Worm (Caenorhabditis elegans) whole organism, L1 larva: Measurements from ENCODE around the gene F53C11.1.
A peak's percentile ranks its signal among the peaks of the same experiment; 100 is the strongest.

ENCODE experiments used
- C04F5.9 ChIP-seq: sonication (generic microtip); optimal IDR thresholded peaks from 2 replicates; lab custom pipeline; 2016; ENCODE audit warnings: missing genetic modification characterization, missing compliant biosample characterization
- C16A3.4 ChIP-seq: fragments of 150-350 bp; optimal IDR thresholded peaks from 2 replicates; lab custom pipeline; 2014; ENCODE audit warnings: missing biosample characterization, missing genetic modification characterization
- C34B4.2 ChIP-seq: sonication (generic microtip); optimal IDR thresholded peaks from 2 replicates; lab custom pipeline; 2017; ENCODE audit warnings: mild to moderate bottlenecking, missing genetic modification characterization, missing compliant biosample characterization
- Y116A8C.19 ChIP-seq: sonication (generic microtip); optimal IDR thresholded peaks from 2 replicates; lab custom pipeline; 2016; ENCODE audit warnings: missing compliant biosample characterization, missing genetic modification characterization, borderline replicate concordance
- alr-1 ChIP-seq: fragments of 200-800 bp; sonication (Bioruptor generic); optimal IDR thresholded peaks from 2 replicates; lab custom pipeline; 2018; ENCODE audit warnings: borderline replicate concordance, mild to moderate bottlenecking, missing genetic modification characterization, missing compliant biosample characterization
- aly-2 ChIP-seq: fragments of 150-350 bp; optimal IDR thresholded peaks from 2 replicates; lab custom pipeline; 2014; ENCODE audit warnings: missing biosample characterization, missing genetic modification characterization
- blmp-1 ChIP-seq: fragments of 150-350 bp; optimal IDR thresholded peaks from 2 replicates; lab custom pipeline; 2014; ENCODE audit warnings: missing biosample characterization, missing genetic modification characterization
- ceh-63 ChIP-seq: fragments of 200-800 bp; sonication (Bioruptor generic); optimal IDR thresholded peaks from 2 replicates; lab custom pipeline; 2018; ENCODE audit warnings: mild to moderate bottlenecking, missing genetic modification characterization, missing compliant biosample characterization
- ceh-8 ChIP-seq: fragments of 200-800 bp; sonication (Bioruptor generic); optimal IDR thresholded peaks from 2 replicates; lab custom pipeline; 2018; ENCODE audit warnings: mild to moderate bottlenecking, missing genetic modification characterization, moderate library complexity, missing compliant biosample characterization
- dsc-1 ChIP-seq: sonication (generic microtip); optimal IDR thresholded peaks from 2 replicates; lab custom pipeline; 2016; ENCODE audit warnings: mild to moderate bottlenecking, missing genetic modification characterization, missing compliant biosample characterization
- efl-1 ChIP-seq, 4 experiments: fragments of 150-350 bp; optimal IDR thresholded peaks in 3 of 4; peaks in 1 of 4; 1 replicate in 1 of 4; 2 replicates in 3 of 4; lab custom pipeline; 2014; ENCODE audit warnings: missing biosample characterization in 2 of 4, missing genetic modification characterization in 2 of 4, missing genetic modification reagents in 2 of 4
- egl-27 ChIP-seq, 2 experiments: fragments of 150-350 bp in 1 of 2; sonication (generic microtip); optimal IDR thresholded peaks; 3 replicates each; lab custom pipeline; 2017 to 2018; ENCODE audit warnings: missing biosample characterization in 2 of 2, missing genetic modification characterization in 2 of 2, missing genetic modification reagents in 2 of 2
- ets-5 ChIP-seq: fragments of 200-800 bp; sonication (Bioruptor generic); IDR thresholded peaks from 2 replicates; pipeline ENCODE4 v1.3.6; 2022; ENCODE audit warnings: missing genetic modification characterization, missing compliant biosample characterization
- fkh-10 ChIP-seq: sonication (generic microtip); optimal IDR thresholded peaks from 2 replicates; lab custom pipeline; 2017; ENCODE audit warnings: missing biosample characterization, missing genetic modification reagents, missing genetic modification characterization
- fkh-8 ChIP-seq: sonication (generic microtip); optimal IDR thresholded peaks from 2 replicates; lab custom pipeline; 2016; ENCODE audit warnings: mild to moderate bottlenecking, missing genetic modification characterization, missing compliant biosample characterization
- hlh-17 ChIP-seq: fragments of 200-800 bp; sonication (Bioruptor generic); optimal IDR thresholded peaks from 2 replicates; lab custom pipeline; 2018; ENCODE audit warnings: missing genetic modification characterization, mild to moderate bottlenecking, missing compliant biosample characterization, moderate library complexity, borderline replicate concordance
- irx-1 ChIP-seq: sonication (generic microtip); optimal IDR thresholded peaks from 2 replicates; lab custom pipeline; 2016; ENCODE audit warnings: missing genetic modification characterization, missing compliant biosample characterization
- jun-1 ChIP-seq: fragments of 150-350 bp; optimal IDR thresholded peaks from 2 replicates; lab custom pipeline; 2014; ENCODE audit warnings: missing biosample characterization, missing genetic modification reagents, missing genetic modification characterization
- lin-13 ChIP-seq: fragments of 150-350 bp; optimal IDR thresholded peaks from 2 replicates; lab custom pipeline; 2014; ENCODE audit warnings: missing biosample characterization, missing genetic modification reagents, missing genetic modification characterization
- lin-15B ChIP-seq: fragments of 150-350 bp; sonication (generic microtip); optimal IDR thresholded peaks from 3 replicates; lab custom pipeline; 2014; ENCODE audit warnings: missing biosample characterization, missing genetic modification characterization
- lin-35 ChIP-seq, 2 experiments: fragments of 150-350 bp; optimal IDR thresholded peaks; 2 replicates each; lab custom pipeline; 2014; ENCODE audit warnings: missing biosample characterization in 2 of 2, missing genetic modification characterization in 2 of 2, missing genetic modification reagents in 2 of 2
- lin-39 ChIP-seq: fragments of 150-350 bp; optimal IDR thresholded peaks from 2 replicates; lab custom pipeline; 2014; ENCODE audit warnings: missing biosample characterization, missing genetic modification reagents, missing genetic modification characterization
- lir-3 ChIP-seq: sonication (generic microtip); optimal IDR thresholded peaks from 2 replicates; lab custom pipeline; 2016; ENCODE audit warnings: mild to moderate bottlenecking, missing genetic modification characterization, moderate library complexity, missing compliant biosample characterization; ENCODE audit not compliant: poor library complexity
- mab-9 ChIP-seq: fragments of 200-800 bp; sonication (Bioruptor generic); IDR thresholded peaks from 2 replicates; pipeline ENCODE4 v1.3.6; 2022; ENCODE audit warnings: missing genetic modification reagents, missing genetic modification characterization, missing compliant biosample characterization
- mdl-1 ChIP-seq, 2 experiments: fragments of 150-350 bp; optimal IDR thresholded peaks; 2 replicates each; lab custom pipeline; 2014 to 2017; ENCODE audit warnings: missing biosample characterization in 2 of 2, missing genetic modification characterization in 2 of 2, inconsistent platforms in 1 of 2
- mef-2 ChIP-seq: fragments of 150-350 bp; optimal IDR thresholded peaks from 2 replicates; lab custom pipeline; 2014; ENCODE audit warnings: missing biosample characterization, missing genetic modification characterization
- nhr-12 ChIP-seq: sonication (generic microtip); optimal IDR thresholded peaks from 2 replicates; lab custom pipeline; 2017; ENCODE audit warnings: missing biosample characterization, missing genetic modification characterization
- nhr-20 ChIP-seq: sonication (generic microtip); optimal IDR thresholded peaks from 2 replicates; lab custom pipeline; 2016; ENCODE audit warnings: mild to moderate bottlenecking, missing genetic modification characterization, missing compliant biosample characterization
- nhr-28 ChIP-seq: fragments of 150-350 bp; optimal IDR thresholded peaks from 2 replicates; lab custom pipeline; 2014; ENCODE audit warnings: missing biosample characterization, missing genetic modification characterization
- nhr-47 ChIP-seq: sonication (generic microtip); optimal IDR thresholded peaks from 2 replicates; lab custom pipeline; 2016; ENCODE audit warnings: mild to moderate bottlenecking, missing genetic modification characterization, moderate library complexity, missing compliant biosample characterization
- nhr-76 ChIP-seq: sonication (generic microtip); optimal IDR thresholded peaks from 2 replicates; lab custom pipeline; 2017; ENCODE audit warnings: missing biosample characterization, missing genetic modification characterization
- nhr-77 ChIP-seq: fragments of 150-350 bp; optimal IDR thresholded peaks from 2 replicates; lab custom pipeline; 2014; ENCODE audit warnings: missing biosample characterization, missing genetic modification characterization
- nhr-84 ChIP-seq: sonication (generic microtip); optimal IDR thresholded peaks from 2 replicates; lab custom pipeline; 2017; ENCODE audit warnings: missing biosample characterization, missing genetic modification characterization
- nhr-85 ChIP-seq: sonication (generic microtip); peaks from one replicate; lab custom pipeline; 2016; ENCODE audit warnings: missing genetic modification characterization, inconsistent platforms, missing compliant biosample characterization
- nhr-90 ChIP-seq: sonication (generic microtip); optimal IDR thresholded peaks from 2 replicates; lab custom pipeline; 2016; ENCODE audit warnings: mild to moderate bottlenecking, missing genetic modification characterization, missing compliant biosample characterization; ENCODE audit not compliant: poor library complexity
- pag-3 ChIP-seq: sonication (generic microtip); optimal IDR thresholded peaks from 2 replicates; lab custom pipeline; 2017; ENCODE audit warnings: missing genetic modification characterization, mild to moderate bottlenecking, missing compliant biosample characterization, antibody characterized with exemption, borderline replicate concordance; ENCODE audit not compliant: insufficient read depth
- pax-3 ChIP-seq: fragments of 200-800 bp; sonication (Bioruptor generic); optimal IDR thresholded peaks from 2 replicates; lab custom pipeline; 2018; ENCODE audit warnings: mild to moderate bottlenecking, missing genetic modification characterization, moderate library complexity, missing compliant biosample characterization
- pqm-1 ChIP-seq: sonication (generic microtip); optimal IDR thresholded peaks from 3 replicates; lab custom pipeline; 2017; ENCODE audit warnings: missing biosample characterization, missing genetic modification characterization
- rnt-1 ChIP-seq: sonication (generic microtip); optimal IDR thresholded peaks from 2 replicates; lab custom pipeline; 2016; ENCODE audit warnings: mild to moderate bottlenecking, missing genetic modification characterization, moderate library complexity, missing compliant biosample characterization
- skn-1 ChIP-seq: fragments of 150-350 bp; optimal IDR thresholded peaks from 2 replicates; lab custom pipeline; 2014; ENCODE audit warnings: missing biosample characterization, missing genetic modification characterization
- snu-23 ChIP-seq: sonication (generic microtip); optimal IDR thresholded peaks from 2 replicates; lab custom pipeline; 2016; ENCODE audit warnings: missing genetic modification characterization, missing compliant biosample characterization
- sox-4 ChIP-seq: sonication (generic microtip); optimal IDR thresholded peaks from 2 replicates; lab custom pipeline; 2016; ENCODE audit warnings: missing genetic modification characterization, missing compliant biosample characterization
- sup-37 ChIP-seq: fragments of 200-800 bp; sonication (Bioruptor generic); optimal IDR thresholded peaks from 2 replicates; lab custom pipeline; 2018; ENCODE audit warnings: mild to moderate bottlenecking, missing genetic modification characterization, missing compliant biosample characterization
- swsn-7 ChIP-seq: sonication (generic microtip); optimal IDR thresholded peaks from 2 replicates; lab custom pipeline; 2016; ENCODE audit warnings: missing genetic modification characterization, missing compliant biosample characterization
- unc-86 ChIP-seq: sonication (generic microtip); optimal IDR thresholded peaks from 2 replicates; lab custom pipeline; 2016; ENCODE audit warnings: missing genetic modification characterization, missing compliant biosample characterization
- unc-98 ChIP-seq: fragments of 200-800 bp; sonication (Bioruptor generic); IDR thresholded peaks from 2 replicates; pipeline ENCODE4 v1.3.6; 2022; ENCODE audit warnings: missing genetic modification characterization, missing compliant biosample characterization
- ztf-4 ChIP-seq: fragments of 150-350 bp; optimal IDR thresholded peaks from 2 replicates; lab custom pipeline; 2014; ENCODE audit warnings: missing biosample characterization, missing genetic modification characterization

F53C11.1 gene

DNA sequence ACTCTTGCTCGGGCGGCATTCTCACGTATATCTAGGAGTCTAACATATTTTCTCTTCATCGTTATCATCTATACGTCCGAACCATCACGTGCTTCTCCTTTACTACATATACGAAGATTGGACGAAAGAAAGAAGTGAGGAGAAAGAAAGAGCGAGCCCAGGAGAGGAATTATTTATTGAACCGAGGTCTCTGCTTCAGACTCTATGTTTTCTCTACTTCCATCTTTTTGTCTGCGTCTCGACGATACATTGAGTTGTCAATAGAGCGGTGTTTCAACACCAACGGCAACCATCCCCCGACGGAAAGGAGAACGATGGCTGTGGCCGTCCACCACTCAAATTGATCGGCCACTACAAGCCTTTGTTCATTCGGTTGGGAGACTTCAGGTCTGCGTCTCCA, 13.8 kb downstream of the F53C11.1 start (continued):
- TF ChIP-seq nhr-90 (tag; lab: Kevin White, UChicago) (peak; percentile 64), pax-3 (tag; lab: Kevin White, UChicago) (peak; percentile 87), lin-15B (tag; lab: Kevin White, UChicago) (peak; percentile 88), hlh-17 (GFP tag; lab: Kevin White, UChicago) (no peak), nhr-28 (tag; lab: Kevin White, UChicago) (no peak), unc-86 (tag; lab: Kevin White, UChicago) (peak; percentile 83), Y116A8C.19 (tag; lab: Kevin White, UChicago) (no peak), mdl-1 (tag; optimal IDR thresholded peaks at IDR 0.05; lab: Kevin White, UChicago) (peak in 1 of 2 experiments; percentile 77), aly-2 (peak; percentile 34), nhr-85 (peak; percentile 75), swsn-7 (tag; lab: Kevin White, UChicago) (peak; percentile 81), C34B4.2 (no peak), nhr-76 (tag; lab: Kevin White, UChicago) (no peak), lir-3 (tag; lab: Kevin White, UChicago) (peak; percentile 73), ceh-8 (GFP tag; lab: Kevin White, UChicago) (no peak), dsc-1 (peak; percentile 77), ztf-4 (tag; lab: Kevin White, UChicago) (peak; percentile 76), rnt-1 (tag; lab: Kevin White, UChicago) (peak; percentile 80), nhr-77 (tag; lab: Kevin White, UChicago) (peak; percentile 87), snu-23 (GFP tag; lab: Kevin White, UChicago) (peak; percentile 93), lin-13 (GFP tag; lab: Kevin White, UChicago) (peak; percentile 74), pqm-1 (tag; lab: Kevin White, UChicago) (peak; percentile 29), sox-4 (tag; lab: Kevin White, UChicago) (peak; percentile 60), nhr-12 (tag; lab: Kevin White, UChicago) (no peak), irx-1 (tag; lab: Kevin White, UChicago) (no peak), blmp-1 (tag; lab: Kevin White, UChicago) (peak; percentile 65), lin-35 (GFP tag; optimal IDR thresholded peaks at IDR 0.05; lab: Kevin White, UChicago) (peak; percentile 79 to 80), fkh-8 (tag; lab: Kevin White, UChicago) (peak; percentile 85), nhr-84 (tag; lab: Kevin White, UChicago) (no peak), lin-39 (tag; lab: Kevin White, UChicago) (peak; percentile 49), C04F5.9 (tag; lab: Kevin White, UChicago) (no peak), unc-98 (GFP tag; lab: Robert Waterston, UW) (no peak), egl-27 (tag; optimal IDR thresholded peaks at IDR 0.05; lab: Kevin White, UChicago) (peak; percentile 21 to 68), sup-37 (GFP tag; lab: Kevin White, UChicago) (no peak), pag-3 (tag; lab: Kevin White, UChicago) (no peak)

DNA sequence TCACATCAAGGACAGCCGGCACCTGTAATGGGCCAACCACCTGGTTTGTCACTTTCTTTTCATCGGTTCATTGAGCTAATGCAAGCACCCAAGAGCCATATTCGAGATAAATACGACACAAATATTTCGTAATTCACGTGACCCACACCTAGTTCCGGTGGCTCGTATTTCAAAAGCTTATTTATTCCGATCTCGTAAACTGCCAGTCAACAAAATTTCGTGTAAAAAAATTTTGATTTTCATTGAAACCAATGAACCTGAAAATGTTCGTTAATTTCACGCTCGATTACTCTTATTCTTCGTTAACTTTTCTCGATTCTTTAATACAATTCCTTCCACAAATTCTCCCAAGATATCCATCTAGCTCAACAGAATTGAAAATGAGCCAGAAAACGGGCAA, 14.5 kb downstream of the F53C11.1 start:
- TF ChIP-seq lin-35 (GFP tag; optimal IDR thresholded peaks at IDR 0.05; lab: Kevin White, UChicago) (no peak), blmp-1 (tag; lab: Kevin White, UChicago) (no peak), fkh-8 (tag; lab: Kevin White, UChicago) (peak; percentile 6)

DNA sequence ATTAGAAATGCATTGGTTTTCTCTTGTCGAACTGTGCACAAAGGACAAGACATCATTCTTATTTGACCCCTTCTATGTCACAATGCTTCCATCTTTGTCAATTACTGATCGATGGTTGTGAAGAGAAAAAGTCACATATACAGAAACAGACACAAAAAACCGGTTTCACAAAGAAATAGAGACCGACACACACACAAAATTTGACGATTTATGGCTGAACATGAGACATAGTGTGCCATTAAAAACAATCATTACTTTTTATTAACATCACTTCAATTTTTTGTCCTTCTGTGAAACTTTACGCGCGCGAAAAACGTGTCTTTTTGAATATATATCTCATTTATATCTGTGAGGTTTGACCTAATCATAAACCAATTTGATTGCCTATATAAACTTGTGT, 15.0 kb downstream of the F53C11.1 start:
- no peak for TF ChIP-seq alr-1 (tag; lab: Kevin White, UChicago)
- TF ChIP-seq nhr-76 (tag; lab: Kevin White, UChicago): no peak
- TF ChIP-seq C34B4.2: no peak
- TF ChIP-seq ceh-63 (GFP tag; lab: Kevin White, UChicago): no peak
- TF ChIP-seq fkh-10 (GFP tag; lab: Kevin White, UChicago): no peak
- no peak for TF ChIP-seq egl-27 (tag; optimal IDR thresholded peaks at IDR 0.05; lab: Kevin White, UChicago)
- no peak for TF ChIP-seq pqm-1 (tag; lab: Kevin White, UChicago)
- no peak for TF ChIP-seq aly-2
- TF ChIP-seq unc-98 (GFP tag; lab: Robert Waterston, UW): no peak
- TF ChIP-seq nhr-20: peak; percentile 63
- TF ChIP-seq skn-1 (tag; lab: Kevin White, UChicago): no peak
- TF ChIP-seq ets-5 (GFP tag; lab: Robert Waterston, UW): no peak
- no peak for TF ChIP-seq mab-9
- peak; percentile 4 for TF ChIP-seq unc-86 (tag; lab: Kevin White, UChicago)
- TF ChIP-seq efl-1 (optimal IDR thresholded peaks at IDR 0.05; lab: Kevin White, UChicago): no peak
- no peak for TF ChIP-seq efl-1 (GFP tag; optimal IDR thresholded peaks at IDR 0.05 in 1 of 2; lab: Kevin White, UChicago)
- TF ChIP-seq swsn-7 (tag; lab: Kevin White, UChicago): no peak
- TF ChIP-seq nhr-47 (tag; lab: Kevin White, UChicago): no peak
- TF ChIP-seq mef-2 (tag; lab: Kevin White, UChicago): no peak
- no peak for TF ChIP-seq lin-13 (GFP tag; lab: Kevin White, UChicago)
- peak; percentile 54 for TF ChIP-seq blmp-1 (tag; lab: Kevin White, UChicago)
- TF ChIP-seq C16A3.4 (tag; lab: Kevin White, UChicago): no peak
- no peak for TF ChIP-seq jun-1 (tag; lab: Kevin White, UChicago)
